Worm (Caenorhabditis elegans) whole organism, L4 larva: ENCODE measurements around the gene Y54G2A.15.

Experiments used
- ama-1 ChIP-seq: fragments of 150-350 bp; optimal IDR thresholded peaks from 2 replicates; lab custom pipeline; 2014; ENCODE audit warnings: inconsistent platforms, mixed read lengths
- lim-7 ChIP-seq: fragments of 200-800 bp; sonication (Bioruptor generic); IDR thresholded peaks from 2 replicates; pipeline ENCODE4 v1.3.6; 2022; ENCODE audit warnings: missing genetic modification characterization, missing compliant biosample characterization
- lir-3 ChIP-seq: sonication (generic microtip); optimal IDR thresholded peaks from 2 replicates; lab custom pipeline; 2016; ENCODE audit warnings: mild to moderate bottlenecking, missing genetic modification characterization, missing compliant biosample characterization

DNA sequence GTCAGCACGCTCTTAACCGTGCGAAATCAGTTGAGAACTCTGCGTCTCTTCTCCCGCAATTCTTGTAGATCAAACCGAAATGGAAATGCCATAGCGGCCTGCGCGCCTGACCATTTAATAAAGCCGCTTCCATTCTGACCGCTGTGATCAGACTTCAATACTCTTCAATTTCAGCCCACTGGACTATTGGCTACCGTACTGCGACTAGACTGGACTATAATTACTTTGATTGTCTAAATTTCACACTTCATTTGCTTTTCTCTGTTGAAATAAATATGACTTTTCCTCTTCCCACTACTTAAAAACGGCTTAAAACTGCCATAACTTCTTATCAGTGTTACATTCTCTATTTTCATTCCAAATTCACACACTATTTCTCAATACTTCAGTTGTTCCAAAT is 5.5 kb downstream of the Y54G2A.15 start, which contains the start of gene Y54G2A.7:
- TF ChIP-seq lir-3 (no peak), lim-7 (no peak), ama-1 (lab: Kevin White, UChicago) (no peak)
